Comparison of ENCODE assay signal across 2 fruit fly cellular contexts in genomic region chrX:351599-351998, dm6.
TF ChIP-seq lines count a peak whose summit lies in the region.

No protein-coding gene starts in this region.

- TF ChIP-seq CTCF in whole organism, embryonic (GFP tag; optimal IDR thresholded peaks at IDR 0.05; lab: Kevin White, UChicago): no peak

TF ChIP-seq in whole organism, embryonic, 481 proteins besides CTCF, POLR2A, EP300 and RAD21 (continues in another document):
- TF ChIP-seq corto (GFP tag; optimal IDR thresholded peaks at IDR 0.05; lab: Kevin White, UChicago) (no peak), mam (GFP tag; optimal IDR thresholded peaks at IDR 0.05; lab: Kevin White, UChicago) (no peak), Usf (GFP tag; optimal IDR thresholded peaks at IDR 0.05; lab: Kevin White, UChicago) (no peak), fd3F (GFP tag; optimal IDR thresholded peaks at IDR 0.05; lab: Kevin White, UChicago) (no peak), sisA (GFP tag; IDR thresholded peaks at IDR 0.05; lab: Robert Waterston, UW) (no peak), rib (GFP tag; IDR thresholded peaks at IDR 0.05; lab: Robert Waterston, UW) (no peak), CG18764 (GFP tag; optimal IDR thresholded peaks at IDR 0.05; lab: Kevin White, UChicago) (no peak), CG5245 (GFP tag; optimal IDR thresholded peaks at IDR 0.05; lab: Kevin White, UChicago) (no peak), Oaz (GFP tag; IDR thresholded peaks at IDR 0.05; lab: Robert Waterston, UW) (no peak), HmgZ (tag; optimal IDR thresholded peaks at IDR 0.05; lab: Kevin White, UChicago) (no peak), ase (GFP tag; IDR thresholded peaks at IDR 0.05; lab: Robert Waterston, UW) (no peak), CG11696 (GFP tag; IDR thresholded peaks at IDR 0.05; lab: Robert Waterston, UW) (no peak), CG11085 (GFP tag; IDR thresholded peaks at IDR 0.05; lab: Robert Waterston, UW) (no peak), CG2120 (GFP tag; optimal IDR thresholded peaks at IDR 0.05; lab: Kevin White, UChicago) (no peak), so (GFP tag; IDR thresholded peaks at IDR 0.05; lab: Robert Waterston, UW) (no peak), en (GFP tag; optimal IDR thresholded peaks at IDR 0.05; lab: Kevin White, UChicago) (no peak), ci (GFP tag; IDR thresholded peaks at IDR 0.05; lab: Robert Waterston, UW) (no peak), CG12071 (GFP tag; optimal IDR thresholded peaks at IDR 0.05; lab: Kevin White, UChicago) (no peak), CG4424 (GFP tag; optimal IDR thresholded peaks at IDR 0.05; lab: Kevin White, UChicago) (no peak), knrl (GFP tag; IDR thresholded peaks at IDR 0.05; lab: Robert Waterston, UW; ENCODE audit: partially characterized antibody) (no peak; the same call in 2 of the 3 replicates), dmrt99B (tag; optimal IDR thresholded peaks at IDR 0.05; lab: Kevin White, UChicago) (no peak), CG9727 (GFP tag; optimal IDR thresholded peaks at IDR 0.05; lab: Kevin White, UChicago) (no peak), Lhr (GFP tag; optimal IDR thresholded peaks at IDR 0.05; lab: Kevin White, UChicago) (no peak), trem (tag; optimal IDR thresholded peaks at IDR 0.05; lab: Kevin White, UChicago) (no peak), MTF-1 (GFP tag; optimal IDR thresholded peaks at IDR 0.05; lab: Kevin White, UChicago; ENCODE audit: borderline replicate concordance) (no peak), Xrp1 (GFP tag; IDR thresholded peaks at IDR 0.05; lab: Robert Waterston, UW) (no peak), Awh (GFP tag; IDR thresholded peaks at IDR 0.05; lab: Robert Waterston, UW) (no peak), CG15011 (GFP tag; optimal IDR thresholded peaks at IDR 0.05; lab: Kevin White, UChicago) (no peak), CG11723 (GFP tag; optimal IDR thresholded peaks at IDR 0.05; lab: Kevin White, UChicago) (no peak), h (optimal IDR thresholded peaks at IDR 0.05; lab: Kevin White, UChicago) (no peak), Spps (tag; optimal IDR thresholded peaks at IDR 0.05; lab: Kevin White, UChicago) (no peak), CG11695 (GFP tag; IDR thresholded peaks at IDR 0.05; lab: Robert Waterston, UW) (no peak), vfl (GFP tag; optimal IDR thresholded peaks at IDR 0.05; lab: Kevin White, UChicago) (no peak), Kr (GFP tag; optimal IDR thresholded peaks at IDR 0.05; lab: Kevin White, UChicago) (no peak), stc (GFP tag; IDR thresholded peaks at IDR 0.05; lab: Robert Waterston, UW) (no peak), CG6791 (GFP tag; IDR thresholded peaks at IDR 0.05; lab: Robert Waterston, UW; ENCODE audit: partially characterized antibody) (peak; percentile 46; the same call in 2 of the 3 replicates), caup (GFP tag; optimal IDR thresholded peaks at IDR 0.05; lab: Kevin White, UChicago; ENCODE audit: severe bottlenecking) (no peak), Optix (GFP tag; IDR thresholded peaks at IDR 0.05; lab: Robert Waterston, UW) (no peak), CG12659 (GFP tag; optimal IDR thresholded peaks at IDR 0.05; lab: Kevin White, UChicago) (no peak), Xbp1 (GFP tag; optimal IDR thresholded peaks at IDR 0.05; lab: Kevin White, UChicago) (no peak), CG32772 (GFP tag; IDR thresholded peaks at IDR 0.05; lab: Robert Waterston, UW) (no peak), Dref (GFP tag; IDR thresholded peaks at IDR 0.05; lab: Robert Waterston, UW) (no peak), B-H2 (GFP tag; optimal IDR thresholded peaks at IDR 0.05; lab: Kevin White, UChicago) (no peak), zfh1 (GFP tag; IDR thresholded peaks at IDR 0.05; lab: Robert Waterston, UW) (no peak), slou (GFP tag; optimal IDR thresholded peaks at IDR 0.05; lab: Kevin White, UChicago) (no peak), phol (tag; optimal IDR thresholded peaks at IDR 0.05; lab: Kevin White, UChicago) (no peak), CG10209 (GFP tag; optimal IDR thresholded peaks at IDR 0.05; lab: Kevin White, UChicago) (no peak), CG7556 (GFP tag; optimal IDR thresholded peaks at IDR 0.05; lab: Kevin White, UChicago) (no peak), usp (GFP tag; optimal IDR thresholded peaks at IDR 0.05; lab: Kevin White, UChicago) (no peak)

TF ChIP-seq in whole organism, prepupa, 60 proteins besides CTCF, POLR2A, EP300 and RAD21:
- TF ChIP-seq cyc (GFP tag; optimal IDR thresholded peaks at IDR 0.05; lab: Kevin White, UChicago) (no peak), fkh (GFP tag; optimal IDR thresholded peaks at IDR 0.05; lab: Kevin White, UChicago) (peak; percentile 51), dac (GFP tag; optimal IDR thresholded peaks at IDR 0.05; lab: Kevin White, UChicago) (no peak)
